Fruit fly (Drosophila melanogaster) whole organism, embryonic: ENCODE results near the gene CG14427.
A peak's percentile ranks its signal among the peaks of the same experiment; 100 is the strongest.

Experiments used
- ATbp ChIP-seq: fragments of 200-800 bp; sonication (Bioruptor generic); optimal IDR thresholded peaks from 2 replicates; lab custom pipeline; 2017; ENCODE audit warnings: missing biosample characterization, mild to moderate bottlenecking, missing genetic modification characterization, missing genetic modification reagents
- CG10274 ChIP-seq: fragments of 200-800 bp; sonication (Bioruptor generic); optimal IDR thresholded peaks from 3 replicates; lab custom pipeline; 2017; ENCODE audit warnings: missing biosample characterization, mild to moderate bottlenecking, missing genetic modification characterization
- CG11456 ChIP-seq: fragments of 200-800 bp; sonication (Bioruptor generic); IDR thresholded peaks from 3 replicates; pipeline ENCODE4 v1.3.6; 2022; ENCODE audit warnings: missing biosample characterization, missing genetic modification characterization
- CG11504 ChIP-seq: fragments of 200-800 bp; sonication (Bioruptor generic); optimal IDR thresholded peaks from 3 replicates; lab custom pipeline; 2019; ENCODE audit warnings: missing biosample characterization, mild to moderate bottlenecking, missing genetic modification characterization, moderate library complexity
- CG11696 ChIP-seq: fragments of 200-800 bp; sonication (Bioruptor generic); IDR thresholded peaks from 2 replicates; pipeline ENCODE4 v1.3.6; 2022; ENCODE audit warnings: missing biosample characterization, missing genetic modification characterization
- CG12236 ChIP-seq: fragments of 200-800 bp; sonication (Bioruptor generic); optimal IDR thresholded peaks from 2 replicates; lab custom pipeline; 2016; ENCODE audit warnings: missing biosample characterization, missing genetic modification characterization
- CG14014 ChIP-seq: fragments of 200-800 bp; sonication (Bioruptor generic); IDR thresholded peaks from 2 replicates; pipeline ENCODE4 v1.3.6; 2022; ENCODE audit warnings: missing biosample characterization, missing genetic modification characterization
- CG15479 ChIP-seq: fragments of 200-800 bp; sonication (Bioruptor generic); optimal IDR thresholded peaks from 3 replicates; lab custom pipeline; 2019; ENCODE audit warnings: missing biosample characterization, mild to moderate bottlenecking, missing genetic modification characterization, moderate library complexity
- CG15601 ChIP-seq: fragments of 200-800 bp; sonication (Bioruptor generic); optimal IDR thresholded peaks from 3 replicates; lab custom pipeline; 2019; ENCODE audit warnings: missing biosample characterization, mild to moderate bottlenecking, missing genetic modification characterization, moderate library complexity
- CG15696 ChIP-seq: fragments of 200-800 bp; sonication (Bioruptor generic); optimal IDR thresholded peaks from 2 replicates; lab custom pipeline; 2019; ENCODE audit warnings: missing biosample characterization, mild to moderate bottlenecking, missing genetic modification characterization, moderate library complexity
- CG30403 ChIP-seq: fragments of 200-800 bp; sonication (Bioruptor generic); optimal IDR thresholded peaks from 3 replicates; lab custom pipeline; 2016; ENCODE audit warnings: missing biosample characterization, missing genetic modification characterization
- CG30431 ChIP-seq: fragments of 200-800 bp; sonication (Bioruptor generic); optimal IDR thresholded peaks from 2 replicates; lab custom pipeline; 2017; ENCODE audit warnings: missing biosample characterization, missing genetic modification characterization
- CG32767 ChIP-seq: fragments of 200-800 bp; sonication (Bioruptor generic); IDR thresholded peaks from 2 replicates; pipeline ENCODE4 v1.3.6; 2022; ENCODE audit warnings: missing biosample characterization, missing genetic modification characterization
- CG3407 ChIP-seq: fragments of 200-800 bp; sonication (Bioruptor generic); optimal IDR thresholded peaks from 2 replicates; lab custom pipeline; 2018; ENCODE audit warnings: missing biosample characterization, mild to moderate bottlenecking, missing genetic modification characterization
- CG34376 ChIP-seq: fragments of 200-800 bp; sonication (Bioruptor generic); optimal IDR thresholded peaks from 2 replicates; lab custom pipeline; 2018; ENCODE audit warnings: missing biosample characterization, mild to moderate bottlenecking, missing genetic modification characterization
- CG3847 ChIP-seq: fragments of 200-800 bp; sonication (Bioruptor generic); IDR thresholded peaks from 2 replicates; pipeline ENCODE4 v1.3.6; 2022; ENCODE audit warnings: missing biosample characterization, missing genetic modification characterization
- CG4617 ChIP-seq: fragments of 200-800 bp; sonication (Bioruptor generic); optimal IDR thresholded peaks from 3 replicates; lab custom pipeline; 2016; ENCODE audit warnings: missing biosample characterization, missing genetic modification characterization, borderline replicate concordance
- CG6765 ChIP-seq: fragments of 200-800 bp; sonication (Bioruptor generic); optimal IDR thresholded peaks from 3 replicates; lab custom pipeline; 2017; ENCODE audit warnings: missing biosample characterization, mild to moderate bottlenecking, missing genetic modification characterization
- CG7745 ChIP-seq: fragments of 200-800 bp; sonication (Bioruptor generic); optimal IDR thresholded peaks from 2 replicates; lab custom pipeline; 2018; ENCODE audit warnings: missing biosample characterization, mild to moderate bottlenecking, missing genetic modification characterization, moderate library complexity
- CG8478 ChIP-seq: fragments of >200 bp; optimal IDR thresholded peaks from 2 replicates; lab custom pipeline; 2018
- CG8765 ChIP-seq: fragments of 200-800 bp; sonication (Bioruptor generic); IDR thresholded peaks from 2 replicates; pipeline ENCODE4 v1.3.6; 2022; ENCODE audit warnings: missing biosample characterization, missing genetic modification characterization
- CG9727 ChIP-seq: fragments of 200-800 bp; sonication (Bioruptor generic); optimal IDR thresholded peaks from 3 replicates; lab custom pipeline; 2017; ENCODE audit warnings: missing biosample characterization, mild to moderate bottlenecking, missing genetic modification characterization
- D ChIP-seq, 2 experiments: fragments of 200-800 bp in 1 of 2; fragments of >200 bp in 1 of 2; sonication (Bioruptor generic) in 1 of 2; optimal IDR thresholded peaks; 2 replicates in 1 of 2; 3 replicates in 1 of 2; lab custom pipeline; 2017; ENCODE audit warnings: mild to moderate bottlenecking in 1 of 2, missing biosample characterization in 1 of 2, missing genetic modification characterization in 1 of 2, missing genetic modification reagents in 1 of 2
- Doc2 ChIP-seq: fragments of 200-800 bp; sonication (Bioruptor generic); IDR thresholded peaks from 2 replicates; pipeline ENCODE4 v1.3.6; 2022; ENCODE audit warnings: missing biosample characterization, missing genetic modification characterization
- Drgx ChIP-seq: fragments of 200-800 bp; sonication (Bioruptor generic); IDR thresholded peaks from 2 replicates; pipeline ENCODE4 v1.3.6; 2022; ENCODE audit warnings: missing biosample characterization, missing genetic modification characterization
- Ets65A ChIP-seq: fragments of 200-800 bp; sonication (Bioruptor generic); peaks from one replicate; lab custom pipeline; 2016; ENCODE audit warnings: missing biosample characterization, missing genetic modification characterization
- Hr39 ChIP-seq: fragments of >200 bp; optimal IDR thresholded peaks from 2 replicates; lab custom pipeline; 2017
- Med ChIP-seq: fragments of 200-800 bp; sonication (Bioruptor generic); peaks from one replicate; lab custom pipeline; 2016; ENCODE audit warnings: missing biosample characterization, missing genetic modification characterization, mild to moderate bottlenecking, inconsistent platforms, moderate library complexity
- Ravus ChIP-seq: fragments of 200-800 bp; sonication (Bioruptor generic); IDR thresholded peaks from 2 replicates; pipeline ENCODE4 v1.3.6; 2022; ENCODE audit warnings: missing biosample characterization, missing genetic modification characterization
- Stat92E ChIP-seq, 3 experiments: fragments of >200 bp in 2 of 3; fragments of 200-800 bp in 1 of 3; sonication (Bioruptor generic) in 1 of 3; optimal IDR thresholded peaks; 2 replicates each; lab custom pipeline; 2017 to 2019; ENCODE audit warnings: missing biosample characterization in 3 of 3, missing genetic modification characterization in 3 of 3, mild to moderate bottlenecking in 1 of 3, moderate library complexity in 1 of 3
- Tbp ChIP-seq: fragments of >200 bp; optimal IDR thresholded peaks from 2 replicates; lab custom pipeline; 2018; ENCODE audit warnings: missing biosample characterization, missing genetic modification characterization
- Xbp1 ChIP-seq: fragments of 200-800 bp; sonication (Bioruptor generic); optimal IDR thresholded peaks from 3 replicates; lab custom pipeline; 2016; ENCODE audit warnings: missing biosample characterization, mild to moderate bottlenecking, missing genetic modification characterization
- ab ChIP-seq: fragments of 200-800 bp; sonication (Bioruptor generic); optimal IDR thresholded peaks from 2 replicates; lab custom pipeline; 2016; ENCODE audit warnings: missing biosample characterization, missing genetic modification characterization
- abd-A ChIP-seq: fragments of 200-800 bp; sonication (Bioruptor generic); optimal IDR thresholded peaks from 3 replicates; lab custom pipeline; 2019; ENCODE audit warnings: missing biosample characterization, mild to moderate bottlenecking, missing genetic modification characterization, moderate library complexity
- bsh ChIP-seq, 2 experiments: fragments of 200-800 bp; sonication (Bioruptor generic); optimal IDR thresholded peaks; 2 replicates each; lab custom pipeline; 2017 to 2018; ENCODE audit warnings: mild to moderate bottlenecking in 2 of 2, missing biosample characterization in 2 of 2, missing genetic modification characterization in 2 of 2, moderate library complexity in 1 of 2
- ci ChIP-seq: fragments of 200-800 bp; sonication (Bioruptor generic); IDR thresholded peaks from 3 replicates; pipeline ENCODE4 v1.3.6; 2022; ENCODE audit warnings: missing biosample characterization, missing genetic modification characterization
- cwo ChIP-seq: fragments of 200-800 bp; sonication (Bioruptor generic); optimal IDR thresholded peaks from 3 replicates; lab custom pipeline; 2017; ENCODE audit warnings: missing biosample characterization, missing genetic modification characterization, mild to moderate bottlenecking, moderate library complexity, missing genetic modification reagents
- fd102C ChIP-seq: fragments of 200-800 bp; sonication (Bioruptor generic); optimal IDR thresholded peaks from 2 replicates; lab custom pipeline; 2018; ENCODE audit warnings: missing biosample characterization, mild to moderate bottlenecking, missing genetic modification characterization, moderate library complexity
- gem ChIP-seq: fragments of 200-800 bp; sonication (Bioruptor generic); optimal IDR thresholded peaks from 2 replicates; lab custom pipeline; 2019; ENCODE audit warnings: missing biosample characterization, mild to moderate bottlenecking, missing genetic modification characterization, moderate library complexity
- gfzf ChIP-seq: fragments of 200-800 bp; sonication (Bioruptor generic); optimal IDR thresholded peaks from 2 replicates; lab custom pipeline; 2016; ENCODE audit warnings: missing biosample characterization, mild to moderate bottlenecking, missing genetic modification characterization, moderate library complexity
- gt ChIP-seq: fragments of 200-800 bp; sonication (Bioruptor generic); IDR thresholded peaks from 2 replicates; pipeline ENCODE4 v1.3.6; 2022; ENCODE audit warnings: missing biosample characterization, missing genetic modification characterization
- lov ChIP-seq, 2 experiments: fragments of 200-800 bp in 1 of 2; fragments of >200 bp in 1 of 2; sonication (Bioruptor generic) in 1 of 2; IDR thresholded peaks in 1 of 2; optimal IDR thresholded peaks in 1 of 2; 2 replicates in 1 of 2; 3 replicates in 1 of 2; pipeline versions ENCODE4 v1.3.6 to Lab custom; 2017 to 2022; ENCODE audit warnings: missing biosample characterization in 1 of 2, missing genetic modification characterization in 1 of 2
- nom ChIP-seq: fragments of 200-800 bp; sonication (Bioruptor generic); optimal IDR thresholded peaks from 2 replicates; lab custom pipeline; 2017; ENCODE audit warnings: missing biosample characterization, missing genetic modification characterization, mild to moderate bottlenecking, moderate library complexity, missing genetic modification reagents
- onecut ChIP-seq: fragments of 200-800 bp; sonication (Bioruptor generic); IDR thresholded peaks from 2 replicates; pipeline ENCODE4 v1.3.6; 2022; ENCODE audit warnings: missing biosample characterization, missing genetic modification characterization
- peb ChIP-seq: fragments of 200-800 bp; sonication (Bioruptor generic); IDR thresholded peaks from 2 replicates; pipeline ENCODE4 v1.3.6; 2022; ENCODE audit warnings: missing biosample characterization, missing genetic modification characterization
- repo ChIP-seq: fragments of 200-800 bp; sonication (Bioruptor generic); optimal IDR thresholded peaks from 2 replicates; lab custom pipeline; 2016; ENCODE audit warnings: missing biosample characterization, missing genetic modification characterization
- sens ChIP-seq: fragments of 200-800 bp; sonication (Bioruptor generic); peaks from one replicate; lab custom pipeline; 2016; ENCODE audit warnings: missing biosample characterization, missing genetic modification characterization
- sug ChIP-seq: fragments of 200-800 bp; optimal IDR thresholded peaks from 2 replicates; lab custom pipeline; 2019; ENCODE audit warnings: missing biosample characterization, mild to moderate bottlenecking, missing genetic modification characterization, moderate library complexity
- tup ChIP-seq: fragments of 200-800 bp; sonication (Bioruptor generic); optimal IDR thresholded peaks from 2 replicates; lab custom pipeline; 2016; ENCODE audit warnings: missing biosample characterization, mild to moderate bottlenecking, missing genetic modification characterization, moderate library complexity
- vvl ChIP-seq: fragments of 200-800 bp; sonication (Bioruptor generic); IDR thresholded peaks from 2 replicates; pipeline ENCODE4 v1.3.6; 2022; ENCODE audit warnings: missing biosample characterization, missing genetic modification characterization

The CG14427 gene

dm6 chrX:6994473-6995179, 45.8 kb upstream of the CG14427 start (continued):
- no peak for TF ChIP-seq CG6765 (GFP tag; lab: Kevin White, UChicago)
- TF ChIP-seq CG4617 (GFP tag; lab: Kevin White, UChicago) = no peak
- no peak for TF ChIP-seq onecut (GFP tag; lab: Robert Waterston, UW)
- no peak for TF ChIP-seq Hr39 (lab: Kevin White, UChicago)
- no peak for TF ChIP-seq CG11504 (tag; lab: Kevin White, UChicago)
- peak; percentile 21 for TF ChIP-seq fd102C (GFP tag; lab: Kevin White, UChicago)
- TF ChIP-seq CG8765 (GFP tag; lab: Robert Waterston, UW) = no peak
- TF ChIP-seq Stat92E (GFP tag; optimal IDR thresholded peaks at IDR 0.05; lab: Kevin White, UChicago) = no peak
- TF ChIP-seq Ets65A (GFP tag; lab: Kevin White, UChicago) = no peak
- TF ChIP-seq CG10274 (GFP tag; lab: Kevin White, UChicago) = no peak
- no peak for TF ChIP-seq repo
- TF ChIP-seq nom (GFP tag; lab: Kevin White, UChicago) = peak; percentile 77
- no peak for TF ChIP-seq peb (GFP tag; lab: Robert Waterston, UW)
- no peak for TF ChIP-seq CG14014 (GFP tag; lab: Robert Waterston, UW)
- TF ChIP-seq CG34376 (GFP tag; lab: Kevin White, UChicago) = peak; percentile 54
- 0 out of 3 replicates have a peak, but pooled peaks have one; percentile 22 for TF ChIP-seq ci (GFP tag; lab: Robert Waterston, UW)
- TF ChIP-seq CG32767 = no peak
- no peak for TF ChIP-seq Xbp1 (GFP tag; lab: Kevin White, UChicago)
- peak; percentile 11 for TF ChIP-seq gem (tag; lab: Kevin White, UChicago)
- peak; percentile 55 for TF ChIP-seq CG15696
- no peak for TF ChIP-seq CG30431 (GFP tag; lab: Kevin White, UChicago)
- TF ChIP-seq CG7745 (tag; lab: Kevin White, UChicago) = peak; percentile 26
- no peak for TF ChIP-seq ab (GFP tag; lab: Kevin White, UChicago)
- peak; percentile 99 for TF ChIP-seq CG15479 (GFP tag; lab: Kevin White, UChicago)
- no peak for TF ChIP-seq gfzf (GFP tag; lab: Kevin White, UChicago)
- no peak for TF ChIP-seq CG30403 (GFP tag; lab: Kevin White, UChicago)
- no peak for TF ChIP-seq CG8478 (lab: Kevin White, UChicago)
- TF ChIP-seq CG3847 (GFP tag; lab: Robert Waterston, UW) = no peak
- peak in 1 of 2 experiments; percentile 3 for TF ChIP-seq bsh (GFP tag; optimal IDR thresholded peaks at IDR 0.05; lab: Kevin White, UChicago)
- TF ChIP-seq Med = peak; percentile 34
- TF ChIP-seq CG3407 (GFP tag; lab: Kevin White, UChicago) = peak; percentile 19
- TF ChIP-seq cwo = no peak
- TF ChIP-seq ATbp = peak; percentile 29
- TF ChIP-seq D (optimal IDR thresholded peaks at IDR 0.05; lab: Kevin White, UChicago) = no peak
- TF ChIP-seq D (GFP tag; optimal IDR thresholded peaks at IDR 0.05; lab: Kevin White, UChicago) = no peak
- no peak for TF ChIP-seq CG9727 (GFP tag; lab: Kevin White, UChicago)
- no peak for TF ChIP-seq CG11456 (GFP tag; lab: Robert Waterston, UW)
- no peak for TF ChIP-seq CG11696 (GFP tag; lab: Robert Waterston, UW)
- TF ChIP-seq Doc2 (GFP tag; lab: Robert Waterston, UW) = no peak
- no peak for TF ChIP-seq abd-A
- no peak for TF ChIP-seq tup (GFP tag; lab: Kevin White, UChicago)
- no peak for TF ChIP-seq Tbp (GFP tag; lab: Kevin White, UChicago)
- TF ChIP-seq vvl (GFP tag; lab: Robert Waterston, UW) = no peak
- TF ChIP-seq gt (GFP tag; lab: Robert Waterston, UW) = no peak
- TF ChIP-seq Drgx = no peak
- TF ChIP-seq CG15601 (tag; lab: Kevin White, UChicago) = peak; percentile 42
- TF ChIP-seq Ravus (GFP tag; lab: Robert Waterston, UW) = no peak
- TF ChIP-seq CG12236 (GFP tag; lab: Kevin White, UChicago) = peak; percentile 5
- TF ChIP-seq sug (tag; lab: Kevin White, UChicago) = peak; percentile 24
- peak; percentile 60 for TF ChIP-seq sens (GFP tag; lab: Kevin White, UChicago)
- no peak for TF ChIP-seq lov (optimal IDR thresholded peaks at IDR 0.05; lab: Kevin White, UChicago)
- TF ChIP-seq lov (GFP tag; IDR thresholded peaks at IDR 0.05; lab: Robert Waterston, UW) = no peak
